Fruit fly (Drosophila melanogaster) whole organism: ENCODE data around the gene Top2.

ENCODE experiments used
- CG8478 ChIP-seq: fragments of >200 bp; optimal IDR thresholded peaks from 2 replicates; lab custom pipeline; 2018; ENCODE audit warnings: inconsistent platforms
- pan ChIP-seq: fragments of >200 bp; optimal IDR thresholded peaks from 2 replicates; lab custom pipeline; 2017
- psq ChIP-seq: fragments of >200 bp; optimal IDR thresholded peaks from 2 replicates; lab custom pipeline; 2017

DNA sequence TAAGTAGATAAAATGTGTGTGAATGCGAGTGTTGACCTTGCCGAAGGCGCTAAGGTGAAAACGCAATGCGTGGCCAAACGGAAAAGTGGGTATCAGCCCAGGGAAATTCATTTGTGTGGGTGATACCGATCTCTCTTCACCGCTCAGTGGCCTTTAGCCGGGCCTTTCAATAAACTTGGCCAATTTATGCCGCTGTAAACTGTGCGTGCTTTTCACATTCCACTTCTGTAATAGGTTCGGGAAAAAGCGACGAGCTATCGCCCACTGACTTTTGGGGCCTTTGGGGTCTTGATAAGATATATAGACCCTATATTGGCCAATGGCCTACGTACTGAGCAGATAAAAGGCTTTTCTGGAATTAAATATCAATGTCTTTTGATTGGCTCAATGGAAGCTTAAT lies 31.7 kb downstream of the Top2 start:
- no peak for TF ChIP-seq psq (lab: Kevin White, UChicago)
- no peak for TF ChIP-seq pan (lab: Kevin White, UChicago)
- TF ChIP-seq CG8478 (lab: Kevin White, UChicago), result no peak
